Fruit fly (Drosophila melanogaster) whole organism, embryonic: ENCODE measurements around the gene cwo.

Experiments
- ATbp ChIP-seq: fragments of 200-800 bp; sonication (Bioruptor generic); optimal IDR thresholded peaks from 2 replicates; lab custom pipeline; 2017; ENCODE audit warnings: missing biosample characterization, mild to moderate bottlenecking, missing genetic modification characterization, missing genetic modification reagents
- Asciz ChIP-seq: fragments of 200-800 bp; sonication (Bioruptor generic); optimal IDR thresholded peaks from 2 replicates; lab custom pipeline; 2017; ENCODE audit warnings: missing biosample characterization, mild to moderate bottlenecking, missing genetic modification characterization, missing genetic modification reagents
- CG11456 ChIP-seq: fragments of 200-800 bp; sonication (Bioruptor generic); IDR thresholded peaks from 3 replicates; pipeline ENCODE4 v1.3.6; 2022; ENCODE audit warnings: missing biosample characterization, missing genetic modification characterization
- CG11560 ChIP-seq: fragments of 200-800 bp; sonication (Bioruptor generic); IDR thresholded peaks from 3 replicates; pipeline ENCODE4 v1.3.6; 2022; ENCODE audit warnings: missing biosample characterization, missing genetic modification characterization
- CG12299 ChIP-seq: fragments of 200-800 bp; sonication (Bioruptor generic); optimal IDR thresholded peaks from 2 replicates; lab custom pipeline; 2018; ENCODE audit warnings: missing biosample characterization, mild to moderate bottlenecking, missing genetic modification characterization
- CG1233 ChIP-seq: fragments of 200-800 bp; sonication (Bioruptor generic); optimal IDR thresholded peaks from 4 replicates; lab custom pipeline; 2018; ENCODE audit warnings: missing biosample characterization, mild to moderate bottlenecking, missing genetic modification characterization
- CG15479 ChIP-seq: fragments of 200-800 bp; sonication (Bioruptor generic); optimal IDR thresholded peaks from 3 replicates; lab custom pipeline; 2019; ENCODE audit warnings: missing biosample characterization, mild to moderate bottlenecking, missing genetic modification characterization, moderate library complexity
- CG15696 ChIP-seq: fragments of 200-800 bp; sonication (Bioruptor generic); optimal IDR thresholded peaks from 2 replicates; lab custom pipeline; 2019; ENCODE audit warnings: missing biosample characterization, mild to moderate bottlenecking, missing genetic modification characterization, moderate library complexity
- CG17612 ChIP-seq: fragments of 200-800 bp; sonication (Bioruptor generic); IDR thresholded peaks from 2 replicates; pipeline ENCODE4 v1.3.6; 2022; ENCODE audit warnings: missing biosample characterization, missing genetic modification characterization
- CG17829 ChIP-seq: fragments of 200-800 bp; optimal IDR thresholded peaks from 2 replicates; lab custom pipeline; 2019; ENCODE audit warnings: missing biosample characterization, mild to moderate bottlenecking, missing genetic modification characterization, moderate library complexity
- CG2678 ChIP-seq: fragments of 200-800 bp; sonication (Bioruptor generic); optimal IDR thresholded peaks from 3 replicates; lab custom pipeline; 2019; ENCODE audit warnings: missing biosample characterization, mild to moderate bottlenecking, missing genetic modification characterization, moderate library complexity
- CG3847 ChIP-seq: fragments of 200-800 bp; sonication (Bioruptor generic); IDR thresholded peaks from 2 replicates; pipeline ENCODE4 v1.3.6; 2022; ENCODE audit warnings: missing biosample characterization, missing genetic modification characterization
- CG4424 ChIP-seq: fragments of 200-800 bp; sonication (Bioruptor generic); optimal IDR thresholded peaks from 3 replicates; lab custom pipeline; 2016; ENCODE audit warnings: missing biosample characterization, missing genetic modification characterization
- CG4730 ChIP-seq: fragments of 200-800 bp; sonication (Bioruptor generic); IDR thresholded peaks from 2 replicates; pipeline ENCODE4 v1.3.6; 2022; ENCODE audit warnings: missing biosample characterization, missing genetic modification characterization
- CG5953 ChIP-seq: fragments of 200-800 bp; sonication (Bioruptor generic); IDR thresholded peaks from 2 replicates; pipeline ENCODE4 v1.3.6; 2022; ENCODE audit warnings: missing biosample characterization, missing genetic modification characterization
- CG6791 ChIP-seq: fragments of 200-800 bp; sonication (Bioruptor generic); IDR thresholded peaks from 3 replicates; pipeline ENCODE4 v1.3.6; 2022; ENCODE audit warnings: missing biosample characterization, missing genetic modification characterization; ENCODE audit not compliant: partially characterized antibody
- CG7271 ChIP-seq: fragments of 200-800 bp; sonication (Bioruptor generic); optimal IDR thresholded peaks from 2 replicates; lab custom pipeline; 2018; ENCODE audit warnings: missing biosample characterization, mild to moderate bottlenecking, missing genetic modification characterization, moderate library complexity
- CG7928 ChIP-seq: fragments of 200-800 bp; sonication (Bioruptor generic); optimal IDR thresholded peaks from 2 replicates; lab custom pipeline; 2017; ENCODE audit warnings: missing biosample characterization, mild to moderate bottlenecking, missing genetic modification characterization
- CG9817 ChIP-seq: fragments of 200-800 bp; sonication (Bioruptor generic); optimal IDR thresholded peaks from 2 replicates; lab custom pipeline; 2018; ENCODE audit warnings: missing biosample characterization, mild to moderate bottlenecking, missing genetic modification characterization, moderate library complexity
- CoRest ChIP-seq: fragments of 200-800 bp; sonication (Bioruptor generic); optimal IDR thresholded peaks from 3 replicates; lab custom pipeline; 2018; ENCODE audit warnings: missing biosample characterization, mild to moderate bottlenecking, missing genetic modification characterization, moderate library complexity
- Deaf1 ChIP-seq: fragments of 200-800 bp; optimal IDR thresholded peaks from 3 replicates; lab custom pipeline; 2019; ENCODE audit warnings: missing biosample characterization, mild to moderate bottlenecking, missing genetic modification characterization, moderate library complexity
- Dip3 ChIP-seq: fragments of 200-800 bp; sonication (Bioruptor generic); optimal IDR thresholded peaks from 3 replicates; lab custom pipeline; 2016; ENCODE audit warnings: missing biosample characterization, missing genetic modification characterization
- E2f2 ChIP-seq: fragments of 200-800 bp; sonication (Bioruptor generic); IDR thresholded peaks from 2 replicates; pipeline ENCODE4 v1.3.6; 2022; ENCODE audit warnings: missing biosample characterization, missing genetic modification characterization
- Fer2 ChIP-seq: fragments of 200-800 bp; sonication (Bioruptor generic); optimal IDR thresholded peaks from 2 replicates; lab custom pipeline; 2018; ENCODE audit warnings: missing biosample characterization, mild to moderate bottlenecking, missing genetic modification characterization, moderate library complexity
- Fer3 ChIP-seq: fragments of 200-800 bp; sonication (Bioruptor generic); optimal IDR thresholded peaks from 2 replicates; lab custom pipeline; 2018; ENCODE audit warnings: missing biosample characterization, mild to moderate bottlenecking, missing genetic modification characterization, moderate library complexity
- Lhr ChIP-seq: fragments of 200-800 bp; sonication (Bioruptor generic); optimal IDR thresholded peaks from 3 replicates; lab custom pipeline; 2017; ENCODE audit warnings: mild to moderate bottlenecking, missing biosample characterization, missing genetic modification reagents, missing genetic modification characterization
- NFAT ChIP-seq: fragments of 200-800 bp; sonication (Bioruptor generic); IDR thresholded peaks from 2 replicates; pipeline ENCODE4 v1.3.6; 2022; ENCODE audit warnings: missing biosample characterization, missing genetic modification characterization
- Neu2 ChIP-seq: fragments of 200-800 bp; sonication (Bioruptor generic); optimal IDR thresholded peaks from 3 replicates; lab custom pipeline; 2016; ENCODE audit warnings: missing biosample characterization, missing genetic modification characterization, borderline replicate concordance
- Nf-YC ChIP-seq: fragments of 200-800 bp; optimal IDR thresholded peaks from 3 replicates; lab custom pipeline; 2019; ENCODE audit warnings: missing biosample characterization, mild to moderate bottlenecking, missing genetic modification characterization, moderate library complexity
- Ssrp ChIP-seq: fragments of 200-800 bp; sonication (Bioruptor generic); optimal IDR thresholded peaks from 2 replicates; lab custom pipeline; 2018; ENCODE audit warnings: missing biosample characterization, mild to moderate bottlenecking, missing genetic modification characterization, moderate library complexity
- ab ChIP-seq: fragments of 200-800 bp; sonication (Bioruptor generic); optimal IDR thresholded peaks from 2 replicates; lab custom pipeline; 2016; ENCODE audit warnings: missing biosample characterization, missing genetic modification characterization
- aop ChIP-seq: fragments of 200-800 bp; sonication (Bioruptor generic); IDR thresholded peaks from 2 replicates; pipeline ENCODE4 v1.3.6; 2022; ENCODE audit warnings: missing biosample characterization, missing genetic modification characterization
- bcd ChIP-seq: fragments of 200-800 bp; sonication (Bioruptor generic); optimal IDR thresholded peaks from 2 replicates; lab custom pipeline; 2017; ENCODE audit warnings: missing biosample characterization, mild to moderate bottlenecking, missing genetic modification characterization
- cg ChIP-seq: fragments of 200-800 bp; sonication (Bioruptor generic); optimal IDR thresholded peaks from 3 replicates; lab custom pipeline; 2019; ENCODE audit warnings: missing biosample characterization, mild to moderate bottlenecking, missing genetic modification characterization, moderate library complexity
- crp ChIP-seq, 2 experiments: fragments of 200-800 bp; sonication (Bioruptor generic); optimal IDR thresholded peaks; 2 replicates in 1 of 2; 3 replicates in 1 of 2; lab custom pipeline; 2017; ENCODE audit warnings: missing biosample characterization in 2 of 2, missing genetic modification characterization in 2 of 2, mild to moderate bottlenecking in 1 of 2, moderate library complexity in 1 of 2
- esg ChIP-seq: fragments of 200-800 bp; sonication (Bioruptor generic); conservative IDR thresholded peaks from 2 replicates; pipeline ENCODE4 v1.3.6; 2022; ENCODE audit warnings: missing biosample characterization, missing genetic modification characterization
- ewg ChIP-seq: fragments of 200-800 bp; sonication (Bioruptor generic); optimal IDR thresholded peaks from 3 replicates; lab custom pipeline; 2017; ENCODE audit warnings: mild to moderate bottlenecking, missing biosample characterization, missing genetic modification reagents, missing genetic modification characterization
- fd96Cb ChIP-seq: fragments of 200-800 bp; sonication (Bioruptor generic); optimal IDR thresholded peaks from 2 replicates; lab custom pipeline; 2018; ENCODE audit warnings: missing biosample characterization, mild to moderate bottlenecking, missing genetic modification characterization, moderate library complexity
- gce ChIP-seq: fragments of 200-800 bp; sonication (Bioruptor generic); IDR thresholded peaks from 3 replicates; pipeline ENCODE4 v1.3.6; 2022; ENCODE audit warnings: missing biosample characterization, missing genetic modification characterization
- hbn ChIP-seq: fragments of 200-800 bp; sonication (Bioruptor generic); IDR thresholded peaks from 2 replicates; pipeline ENCODE4 v1.3.6; 2022; ENCODE audit warnings: missing biosample characterization, missing genetic modification characterization; ENCODE audit not compliant: partially characterized antibody
- hkb ChIP-seq, 2 experiments: fragments of 200-800 bp in 1 of 2; fragments of >200 bp in 1 of 2; sonication (Bioruptor generic) in 1 of 2; IDR thresholded peaks in 1 of 2; optimal IDR thresholded peaks in 1 of 2; 2 replicates each; pipeline versions ENCODE4 v1.3.6 to Lab custom; 2017 to 2022; ENCODE audit warnings: missing biosample characterization in 1 of 2, missing genetic modification characterization in 1 of 2
- jigr1 ChIP-seq: fragments of 200-800 bp; sonication (Bioruptor generic); IDR thresholded peaks from 3 replicates; pipeline ENCODE4 v1.3.6; 2022; ENCODE audit warnings: missing biosample characterization, missing genetic modification characterization
- onecut ChIP-seq: fragments of 200-800 bp; sonication (Bioruptor generic); IDR thresholded peaks from 2 replicates; pipeline ENCODE4 v1.3.6; 2022; ENCODE audit warnings: missing biosample characterization, missing genetic modification characterization
- rib ChIP-seq: fragments of 200-800 bp; sonication (Bioruptor generic); IDR thresholded peaks from 2 replicates; pipeline ENCODE4 v1.3.6; 2022; ENCODE audit warnings: missing biosample characterization, missing genetic modification characterization
- sob ChIP-seq: fragments of 200-800 bp; sonication (Bioruptor generic); IDR thresholded peaks from 2 replicates; pipeline ENCODE4 v1.3.6; 2022; ENCODE audit warnings: missing biosample characterization, missing genetic modification characterization
- sqz ChIP-seq: fragments of 200-800 bp; sonication (Bioruptor generic); optimal IDR thresholded peaks from 3 replicates; lab custom pipeline; 2018; ENCODE audit warnings: missing biosample characterization, mild to moderate bottlenecking, missing genetic modification characterization
- ssp ChIP-seq: fragments of 200-800 bp; sonication (Bioruptor generic); IDR thresholded peaks from 2 replicates; pipeline ENCODE4 v1.3.6; 2022; ENCODE audit warnings: missing biosample characterization, missing genetic modification characterization
- tio ChIP-seq: fragments of 200-800 bp; sonication (Bioruptor generic); optimal IDR thresholded peaks from 2 replicates; lab custom pipeline; 2017; ENCODE audit warnings: missing biosample characterization, missing genetic modification characterization, inconsistent platforms

cwo gene

DNA sequence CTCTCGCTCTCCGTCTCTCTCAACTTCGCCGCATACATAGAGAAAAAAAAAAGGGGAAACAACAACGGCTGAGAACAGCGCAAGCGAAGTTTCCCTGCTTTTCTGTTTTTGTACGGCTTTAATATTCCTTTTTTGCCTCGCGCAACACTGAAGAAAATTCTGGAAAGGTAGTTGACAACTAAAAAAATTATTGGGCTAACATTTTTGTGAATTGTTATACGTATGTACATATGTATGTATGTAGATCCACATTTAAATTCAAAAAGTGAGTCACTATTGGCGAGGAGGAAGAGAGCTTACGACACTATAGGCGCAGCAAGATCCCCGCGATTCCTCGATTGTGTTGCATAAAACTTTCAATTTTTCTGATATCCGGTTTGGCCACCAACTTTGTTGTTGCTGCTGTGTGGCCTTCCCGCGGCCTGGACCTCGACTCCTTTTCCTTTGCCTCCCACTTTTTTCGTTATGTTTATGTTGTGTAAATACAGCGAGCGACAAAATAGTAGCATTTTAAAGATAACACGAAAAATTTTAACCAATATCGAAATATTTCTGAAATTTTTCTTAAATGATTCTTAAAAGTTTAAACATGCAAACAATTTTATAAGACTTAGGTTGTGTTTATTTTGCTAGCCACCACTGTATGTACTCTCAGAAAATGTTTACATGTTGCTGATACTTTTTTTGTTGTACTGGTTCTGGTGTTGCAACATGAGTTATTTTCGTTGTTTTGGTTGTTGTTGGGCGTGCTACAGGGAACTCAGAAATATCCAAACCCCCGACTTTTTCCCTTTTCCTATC, 31.3 kb upstream of the cwo start (continued):
- TF ChIP-seq tio (GFP tag; lab: Kevin White, UChicago) (peak; percentile 84), Lhr (GFP tag; lab: Kevin White, UChicago) (peak; percentile 55), CG4730 (no peak), Nf-YC (tag; lab: Kevin White, UChicago) (peak; percentile 7), Ssrp (tag; lab: Kevin White, UChicago) (peak; percentile 71), CG2678 (tag; lab: Kevin White, UChicago) (peak; percentile 90), CG11456 (no peak), Neu2 (GFP tag; lab: Kevin White, UChicago) (peak; percentile 15), NFAT (no peak), fd96Cb (tag; lab: Kevin White, UChicago) (peak; percentile 84), gce (GFP tag; lab: Robert Waterston, UW) (no peak), CG4424 (GFP tag; lab: Kevin White, UChicago) (peak; percentile 85), Deaf1 (tag; lab: Kevin White, UChicago) (peak; percentile 46), CG7928 (GFP tag; lab: Kevin White, UChicago) (peak; percentile 40), CG12299 (tag; lab: Kevin White, UChicago) (peak; percentile 71), Dip3 (GFP tag; lab: Kevin White, UChicago) (peak; percentile 55), bcd (GFP tag; lab: Kevin White, UChicago) (peak; percentile 76), CG9817 (tag; lab: Kevin White, UChicago) (peak; percentile 62), ssp (no peak), hbn (GFP tag; lab: Robert Waterston, UW) (no peak), CG15479 (no peak), E2f2 (GFP tag; lab: Robert Waterston, UW) (no peak), esg (GFP tag; lab: Robert Waterston, UW) (no peak; the same call in 1 of the 2 replicates), Fer3 (peak; percentile 78), CG1233 (peak; percentile 77), rib (no peak), ewg (GFP tag; lab: Kevin White, UChicago) (peak; percentile 56), aop (GFP tag; lab: Robert Waterston, UW) (no peak), CG3847 (no peak), sqz (GFP tag; lab: Kevin White, UChicago) (peak; percentile 84), CG7271 (tag; lab: Kevin White, UChicago) (peak; percentile 83), cg (GFP tag; lab: Kevin White, UChicago) (no peak), Fer2 (tag; lab: Kevin White, UChicago) (peak; percentile 46), CG17612 (no peak), onecut (peak; percentile 69), CG11560 (no peak), CG15696 (tag; lab: Kevin White, UChicago) (peak; percentile 70), ab (GFP tag; lab: Kevin White, UChicago) (no peak), Asciz (GFP tag; lab: Kevin White, UChicago) (peak; percentile 70), jigr1 (GFP tag; lab: Robert Waterston, UW) (no peak), CoRest (tag; lab: Kevin White, UChicago) (peak; percentile 84), CG5953 (GFP tag; lab: Robert Waterston, UW) (no peak), CG17829 (tag; lab: Kevin White, UChicago) (peak; percentile 76), sob (GFP tag; lab: Robert Waterston, UW) (no peak), hkb (optimal IDR thresholded peaks at IDR 0.05; lab: Kevin White, UChicago) (no peak), hkb (GFP tag; IDR thresholded peaks at IDR 0.05; lab: Robert Waterston, UW) (no peak), crp (GFP tag; optimal IDR thresholded peaks at IDR 0.05; lab: Kevin White, UChicago) (peak in 1 of 2 experiments; percentile 41), ATbp (GFP tag; lab: Kevin White, UChicago) (peak; percentile 68), CG6791 (no peak)
